Worm (Caenorhabditis elegans): ENCODE measurements around the gene nep-1.

DNA sequence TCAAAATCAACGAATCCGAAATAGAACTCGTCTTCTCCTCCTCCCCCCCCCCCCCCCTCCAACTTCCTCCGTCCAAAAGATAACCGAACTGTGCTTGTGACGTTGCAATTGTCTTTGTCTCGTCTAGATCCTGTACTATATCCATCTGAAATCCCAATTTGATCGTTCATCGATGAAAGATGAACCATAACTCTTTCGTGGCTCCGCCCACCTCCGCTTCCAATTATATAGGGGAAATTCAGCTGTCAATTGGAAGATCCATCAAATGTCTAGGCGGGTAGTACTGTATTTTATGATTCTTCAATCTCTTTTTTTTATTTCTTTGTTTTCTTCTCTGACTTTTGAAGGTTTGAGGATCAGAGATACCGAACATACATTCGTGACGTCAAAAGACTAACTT is 11.6 kb downstream of the nep-1 start:
- TF ChIP-seq skn-1 (tag; optimal IDR thresholded peaks at IDR 0.05) (no peak), egl-27 (tag; optimal IDR thresholded peaks at IDR 0.05) (no peak)
